Fruit fly (Drosophila melanogaster) whole organism, embryonic: ENCODE measurements around the gene CG7497.

Experiments
- Atf3 ChIP-seq: fragments of 200-800 bp; sonication (Bioruptor generic); optimal IDR thresholded peaks from 3 replicates; lab custom pipeline; 2016; ENCODE audit warnings: missing biosample characterization, missing genetic modification characterization
- B-H1 ChIP-seq: fragments of 200-800 bp; sonication (Bioruptor generic); IDR thresholded peaks from 3 replicates; pipeline ENCODE4 v1.3.6; 2022; ENCODE audit warnings: missing biosample characterization, missing genetic modification characterization
- Blimp-1 ChIP-seq: fragments of 200-800 bp; sonication (Bioruptor generic); optimal IDR thresholded peaks from 3 replicates; lab custom pipeline; 2018; ENCODE audit warnings: missing biosample characterization, missing genetic modification characterization, mild to moderate bottlenecking, moderate library complexity, missing genetic modification reagents
- CG10267 ChIP-seq: fragments of 200-800 bp; sonication (Bioruptor generic); optimal IDR thresholded peaks from 2 replicates; lab custom pipeline; 2018; ENCODE audit warnings: missing biosample characterization, mild to moderate bottlenecking, missing genetic modification characterization, moderate library complexity
- CG10959 ChIP-seq: fragments of 200-800 bp; sonication (Bioruptor generic); IDR thresholded peaks from 2 replicates; pipeline ENCODE4 v1.3.6; 2022; ENCODE audit warnings: missing biosample characterization, missing genetic modification characterization
- CG11695 ChIP-seq: fragments of 200-800 bp; sonication (Bioruptor generic); IDR thresholded peaks from 3 replicates; pipeline ENCODE4 v1.3.6; 2022; ENCODE audit warnings: missing biosample characterization, missing genetic modification characterization
- CG12104 ChIP-seq: fragments of 200-800 bp; sonication (Bioruptor generic); optimal IDR thresholded peaks from 3 replicates; lab custom pipeline; 2016; ENCODE audit warnings: missing biosample characterization, missing genetic modification characterization
- CG13296 ChIP-seq: fragments of 200-800 bp; sonication (Bioruptor generic); optimal IDR thresholded peaks from 3 replicates; lab custom pipeline; 2018; ENCODE audit warnings: missing biosample characterization, mild to moderate bottlenecking, missing genetic modification characterization
- CG15073 ChIP-seq: fragments of 200-800 bp; sonication (Bioruptor generic); optimal IDR thresholded peaks from 2 replicates; lab custom pipeline; 2016; ENCODE audit warnings: missing biosample characterization, missing genetic modification characterization
- CG18619 ChIP-seq: fragments of 200-800 bp; sonication (Bioruptor generic); optimal IDR thresholded peaks from 3 replicates; lab custom pipeline; 2017; ENCODE audit warnings: missing biosample characterization, mild to moderate bottlenecking, missing genetic modification characterization
- CG2199 ChIP-seq: fragments of 200-800 bp; sonication (Bioruptor generic); IDR thresholded peaks from 3 replicates; pipeline ENCODE4 v1.3.6; 2022; ENCODE audit warnings: missing biosample characterization, missing genetic modification characterization
- CG3163 ChIP-seq: fragments of 200-800 bp; sonication (Bioruptor generic); optimal IDR thresholded peaks from 3 replicates; lab custom pipeline; 2016; ENCODE audit warnings: missing biosample characterization, missing genetic modification characterization
- CG33213 ChIP-seq: fragments of 200-800 bp; sonication (Bioruptor generic); optimal IDR thresholded peaks from 3 replicates; lab custom pipeline; 2016; ENCODE audit warnings: missing biosample characterization, missing genetic modification characterization
- CG33557 ChIP-seq: fragments of 200-800 bp; sonication (Bioruptor generic); optimal IDR thresholded peaks from 2 replicates; lab custom pipeline; 2019; ENCODE audit warnings: missing biosample characterization, mild to moderate bottlenecking, missing genetic modification characterization, moderate library complexity
- CG3407 ChIP-seq: fragments of 200-800 bp; sonication (Bioruptor generic); optimal IDR thresholded peaks from 2 replicates; lab custom pipeline; 2018; ENCODE audit warnings: missing biosample characterization, mild to moderate bottlenecking, missing genetic modification characterization
- CG3995 ChIP-seq: fragments of 200-800 bp; sonication (Bioruptor generic); optimal IDR thresholded peaks from 3 replicates; lab custom pipeline; 2016; ENCODE audit warnings: missing biosample characterization, missing genetic modification characterization
- CG42726 ChIP-seq: fragments of 200-800 bp; sonication (Bioruptor generic); IDR thresholded peaks from 2 replicates; pipeline ENCODE4 v1.3.6; 2022; ENCODE audit warnings: missing biosample characterization, missing genetic modification characterization; ENCODE audit not compliant: partially characterized antibody
- CG6791 ChIP-seq: fragments of 200-800 bp; sonication (Bioruptor generic); IDR thresholded peaks from 3 replicates; pipeline ENCODE4 v1.3.6; 2022; ENCODE audit warnings: missing biosample characterization, missing genetic modification characterization; ENCODE audit not compliant: partially characterized antibody
- CG8944 ChIP-seq: fragments of 200-800 bp; sonication (Bioruptor generic); optimal IDR thresholded peaks from 3 replicates; lab custom pipeline; 2016; ENCODE audit warnings: missing biosample characterization, missing genetic modification characterization
- CrebB ChIP-seq: fragments of 200-800 bp; sonication (Bioruptor generic); optimal IDR thresholded peaks from 3 replicates; lab custom pipeline; 2018; ENCODE audit warnings: missing biosample characterization, mild to moderate bottlenecking, missing genetic modification characterization
- Dad ChIP-seq: fragments of 200-800 bp; sonication (Bioruptor generic); optimal IDR thresholded peaks from 3 replicates; lab custom pipeline; 2016; ENCODE audit warnings: missing biosample characterization, missing genetic modification characterization
- Gsc ChIP-seq: fragments of 200-800 bp; sonication (Bioruptor generic); IDR thresholded peaks from 2 replicates; pipeline ENCODE4 v1.3.6; 2022; ENCODE audit warnings: missing biosample characterization, missing genetic modification characterization
- HHEX ChIP-seq: fragments of 200-800 bp; sonication (Bioruptor generic); optimal IDR thresholded peaks from 3 replicates; lab custom pipeline; 2017; ENCODE audit warnings: missing biosample characterization, mild to moderate bottlenecking, missing genetic modification characterization, missing genetic modification reagents
- HLH3B ChIP-seq: fragments of 200-800 bp; sonication (Bioruptor generic); IDR thresholded peaks from 2 replicates; pipeline ENCODE4 v1.3.6; 2022; ENCODE audit warnings: missing biosample characterization, missing genetic modification characterization
- HLH4C ChIP-seq: fragments of 200-800 bp; sonication (Bioruptor generic); IDR thresholded peaks from 3 replicates; pipeline ENCODE4 v1.3.6; 2022; ENCODE audit warnings: missing biosample characterization, missing genetic modification characterization; ENCODE audit not compliant: partially characterized antibody
- Lhr ChIP-seq: fragments of 200-800 bp; sonication (Bioruptor generic); optimal IDR thresholded peaks from 3 replicates; lab custom pipeline; 2017; ENCODE audit warnings: mild to moderate bottlenecking, missing biosample characterization, missing genetic modification reagents, missing genetic modification characterization
- NC2α ChIP-seq: fragments of 200-800 bp; sonication (Bioruptor generic); optimal IDR thresholded peaks from 2 replicates; lab custom pipeline; 2016; ENCODE audit warnings: missing biosample characterization, missing genetic modification characterization
- NK7.1 ChIP-seq: fragments of 200-800 bp; sonication (Bioruptor generic); optimal IDR thresholded peaks from 3 replicates; lab custom pipeline; 2016; ENCODE audit warnings: missing biosample characterization, missing genetic modification characterization
- Nf-YB ChIP-seq: fragments of 200-800 bp; sonication (Bioruptor generic); optimal IDR thresholded peaks from 3 replicates; lab custom pipeline; 2019; ENCODE audit warnings: missing biosample characterization, mild to moderate bottlenecking, missing genetic modification characterization, moderate library complexity
- Optix ChIP-seq: fragments of 200-800 bp; sonication (Bioruptor generic); IDR thresholded peaks from 3 replicates; pipeline ENCODE4 v1.3.6; 2022; ENCODE audit warnings: missing biosample characterization, missing genetic modification characterization
- Ptx1 ChIP-seq: fragments of 200-800 bp; sonication (Bioruptor generic); IDR thresholded peaks from 2 replicates; pipeline ENCODE4 v1.3.6; 2022; ENCODE audit warnings: missing biosample characterization, missing genetic modification characterization
- Sox102F ChIP-seq: fragments of 200-800 bp; sonication (Bioruptor generic); optimal IDR thresholded peaks from 2 replicates; lab custom pipeline; 2018; ENCODE audit warnings: missing biosample characterization, mild to moderate bottlenecking, missing genetic modification characterization, moderate library complexity
- Stat92E ChIP-seq, 3 experiments: fragments of >200 bp in 2 of 3; fragments of 200-800 bp in 1 of 3; sonication (Bioruptor generic) in 1 of 3; optimal IDR thresholded peaks; 2 replicates each; lab custom pipeline; 2017 to 2019; ENCODE audit warnings: missing biosample characterization in 3 of 3, missing genetic modification characterization in 3 of 3, mild to moderate bottlenecking in 1 of 3, moderate library complexity in 1 of 3
- bbx ChIP-seq: fragments of 200-800 bp; sonication (Bioruptor generic); IDR thresholded peaks from 2 replicates; pipeline ENCODE4 v1.3.6; 2022; ENCODE audit warnings: missing biosample characterization, missing genetic modification characterization; ENCODE audit not compliant: partially characterized antibody
- bigmax ChIP-seq: fragments of 200-800 bp; sonication (Bioruptor generic); optimal IDR thresholded peaks from 2 replicates; lab custom pipeline; 2018; ENCODE audit warnings: missing biosample characterization, mild to moderate bottlenecking, missing genetic modification characterization
- btn ChIP-seq: fragments of 200-800 bp; sonication (Bioruptor generic); optimal IDR thresholded peaks from 2 replicates; lab custom pipeline; 2016; ENCODE audit warnings: missing biosample characterization, missing genetic modification characterization
- cad ChIP-seq: fragments of >200 bp; optimal IDR thresholded peaks from 2 replicates; lab custom pipeline; 2017; ENCODE audit warnings: missing biosample characterization, missing genetic modification characterization
- crp ChIP-seq, 2 experiments: fragments of 200-800 bp; sonication (Bioruptor generic); optimal IDR thresholded peaks; 2 replicates in 1 of 2; 3 replicates in 1 of 2; lab custom pipeline; 2017; ENCODE audit warnings: missing biosample characterization in 2 of 2, missing genetic modification characterization in 2 of 2, mild to moderate bottlenecking in 1 of 2, moderate library complexity in 1 of 2
- dysf ChIP-seq: fragments of 200-800 bp; sonication (Bioruptor generic); IDR thresholded peaks from 3 replicates; pipeline ENCODE4 v1.3.6; 2022; ENCODE audit warnings: missing biosample characterization, missing genetic modification characterization
- en ChIP-seq: fragments of 200-800 bp; sonication (Bioruptor generic); optimal IDR thresholded peaks from 2 replicates; lab custom pipeline; 2016; ENCODE audit warnings: missing biosample characterization, missing genetic modification characterization
- gcm ChIP-seq: fragments of 200-800 bp; sonication (Bioruptor generic); optimal IDR thresholded peaks from 2 replicates; lab custom pipeline; 2019; ENCODE audit warnings: missing biosample characterization, mild to moderate bottlenecking, missing genetic modification characterization, moderate library complexity
- gcm2 ChIP-seq: fragments of 200-800 bp; sonication (Bioruptor generic); optimal IDR thresholded peaks from 2 replicates; lab custom pipeline; 2016; ENCODE audit warnings: missing biosample characterization, missing genetic modification characterization
- hth ChIP-seq: fragments of >200 bp; optimal IDR thresholded peaks from 2 replicates; lab custom pipeline; 2017; ENCODE audit warnings: inconsistent platforms
- jing ChIP-seq: fragments of 200-800 bp; sonication (Bioruptor generic); optimal IDR thresholded peaks from 2 replicates; lab custom pipeline; 2018; ENCODE audit warnings: missing biosample characterization, mild to moderate bottlenecking, missing genetic modification characterization
- nmo ChIP-seq: fragments of 200-800 bp; sonication (Bioruptor generic); optimal IDR thresholded peaks from 2 replicates; lab custom pipeline; 2018; ENCODE audit warnings: missing biosample characterization, mild to moderate bottlenecking, missing genetic modification characterization, moderate library complexity
- phol ChIP-seq: fragments of 200-800 bp; sonication (Bioruptor generic); optimal IDR thresholded peaks from 3 replicates; lab custom pipeline; 2018; ENCODE audit warnings: missing biosample characterization, mild to moderate bottlenecking, missing genetic modification characterization, moderate library complexity
- prd ChIP-seq, 3 experiments: fragments of >200 bp in 2 of 3; fragments of 200-800 bp in 1 of 3; sonication (Bioruptor generic) in 1 of 3; optimal IDR thresholded peaks in 2 of 3; IDR thresholded peaks in 1 of 3; 2 replicates in 2 of 3; 3 replicates in 1 of 3; pipeline versions ENCODE4 v1.3.6 to Lab custom; 2017 to 2022; ENCODE audit warnings: missing biosample characterization in 1 of 3, missing genetic modification characterization in 1 of 3
- pum ChIP-seq: fragments of 200-800 bp; sonication (Bioruptor generic); optimal IDR thresholded peaks from 2 replicates; lab custom pipeline; 2016; ENCODE audit warnings: missing biosample characterization, missing genetic modification characterization
- sima ChIP-seq: fragments of 200-800 bp; sonication (Bioruptor generic); optimal IDR thresholded peaks from 2 replicates; lab custom pipeline; 2016; ENCODE audit warnings: missing biosample characterization, missing genetic modification characterization
- yki ChIP-seq: fragments of >200 bp; optimal IDR thresholded peaks from 3 replicates; lab custom pipeline; 2018
- zen ChIP-seq: fragments of 200-800 bp; sonication (Bioruptor generic); optimal IDR thresholded peaks from 3 replicates; lab custom pipeline; 2018; ENCODE audit warnings: missing biosample characterization, mild to moderate bottlenecking, missing genetic modification characterization, moderate library complexity

CG7497 gene

DNA sequence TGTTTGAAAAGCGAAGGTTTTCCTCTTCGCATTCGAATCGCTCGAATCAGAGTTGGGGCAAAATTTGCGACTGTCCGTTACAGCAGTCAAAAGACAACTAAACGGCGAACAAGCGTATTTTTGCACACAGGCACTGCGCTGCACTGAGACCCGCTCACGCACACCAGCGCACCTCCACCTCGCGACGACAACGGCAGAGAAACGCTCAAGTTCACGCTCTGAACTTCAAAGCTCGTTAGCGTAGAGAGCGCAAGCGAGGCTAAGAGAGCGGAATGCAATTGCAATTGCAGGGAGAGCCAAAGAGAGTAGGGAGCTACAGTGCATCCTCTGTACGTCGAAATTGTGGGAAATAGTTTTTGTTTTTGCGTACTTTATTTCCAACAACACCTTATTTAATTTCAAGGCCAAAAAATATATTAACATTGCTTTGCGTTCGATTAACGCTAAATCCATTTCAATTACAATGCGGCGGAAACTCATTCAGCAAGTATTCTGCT is 14.0 kb upstream of the CG7497 start, which contains the start of gene Eip74EF (continued):
- TF ChIP-seq CG3995 (no peak), CG33557 (GFP tag; lab: Kevin White, UChicago) (no peak), yki (lab: Kevin White, UChicago) (peak; percentile 13), CG12104 (no peak), bbx (GFP tag; lab: Robert Waterston, UW) (no peak), CG2199 (no peak), CG33213 (no peak), en (GFP tag; lab: Kevin White, UChicago) (no peak), Stat92E (GFP tag; optimal IDR thresholded peaks at IDR 0.05; lab: Kevin White, UChicago) (no peak), Blimp-1 (GFP tag; lab: Kevin White, UChicago) (peak; percentile 18), sima (GFP tag; lab: Kevin White, UChicago) (no peak), dysf (GFP tag; lab: Robert Waterston, UW) (no peak), CG15073 (no peak), CG11695 (GFP tag; lab: Robert Waterston, UW) (0 out of 3 replicates have a peak, but pooled peaks have one; percentile 25), B-H1 (GFP tag; lab: Robert Waterston, UW) (no peak; the same call in 2 of the 3 replicates), CG3163 (GFP tag; lab: Kevin White, UChicago) (peak; percentile 89), CG8944 (no peak), HHEX (GFP tag; lab: Kevin White, UChicago) (no peak), prd (optimal IDR thresholded peaks at IDR 0.05; lab: Kevin White, UChicago) (no peak), prd (GFP tag; IDR thresholded peaks at IDR 0.05; lab: Robert Waterston, UW) (no peak), CG10959 (GFP tag; lab: Robert Waterston, UW) (no peak), NC2α (no peak), CG13296 (GFP tag; lab: Kevin White, UChicago) (no peak), Atf3 (no peak), CG42726 (GFP tag; lab: Robert Waterston, UW) (no peak), hth (lab: Kevin White, UChicago) (no peak), nmo (GFP tag; lab: Kevin White, UChicago) (no peak), Ptx1 (GFP tag; lab: Robert Waterston, UW) (no peak), Nf-YB (GFP tag; lab: Kevin White, UChicago) (no peak), NK7.1 (no peak), Sox102F (GFP tag; lab: Kevin White, UChicago) (no peak), pum (no peak), Gsc (GFP tag; lab: Robert Waterston, UW) (no peak), CG18619 (GFP tag; lab: Kevin White, UChicago) (no peak), gcm (no peak), HLH3B (GFP tag; lab: Robert Waterston, UW) (no peak), CG6791 (GFP tag; lab: Robert Waterston, UW) (no peak), bigmax (GFP tag; lab: Kevin White, UChicago) (no peak), CG10267 (tag; lab: Kevin White, UChicago) (no peak), cad (GFP tag; lab: Kevin White, UChicago) (no peak), CrebB (no peak), Lhr (GFP tag; lab: Kevin White, UChicago) (no peak), Optix (GFP tag; lab: Robert Waterston, UW) (no peak), jing (GFP tag; lab: Kevin White, UChicago) (no peak), Dad (no peak), phol (tag; lab: Kevin White, UChicago) (peak; percentile 4), zen (tag; lab: Kevin White, UChicago) (no peak), gcm2 (GFP tag; lab: Kevin White, UChicago) (no peak), crp (GFP tag; optimal IDR thresholded peaks at IDR 0.05; lab: Kevin White, UChicago) (no peak), btn (no peak), HLH4C (GFP tag; lab: Robert Waterston, UW) (no peak), CG3407 (GFP tag; lab: Kevin White, UChicago) (no peak)
